Worm (Caenorhabditis elegans) whole organism, L4/young adult: ENCODE results near the gene W04G3.10.

Experiments used
- W03F9.2 ChIP-seq: fragments of 150-350 bp; optimal IDR thresholded peaks from 2 replicates; lab custom pipeline; 2014; ENCODE audit warnings: missing biosample characterization, missing genetic modification characterization
- dao-5 ChIP-seq: sonication (generic microtip); optimal IDR thresholded peaks from 2 replicates; lab custom pipeline; 2016; ENCODE audit warnings: missing genotype, missing genetic modification characterization, moderate library complexity, missing compliant biosample characterization
- him-1 ChIP-seq: sonication (generic microtip); optimal IDR thresholded peaks from 2 replicates; lab custom pipeline; 2016; ENCODE audit warnings: missing genotype, missing genetic modification reagents, missing genetic modification characterization, missing compliant biosample characterization

DNA sequence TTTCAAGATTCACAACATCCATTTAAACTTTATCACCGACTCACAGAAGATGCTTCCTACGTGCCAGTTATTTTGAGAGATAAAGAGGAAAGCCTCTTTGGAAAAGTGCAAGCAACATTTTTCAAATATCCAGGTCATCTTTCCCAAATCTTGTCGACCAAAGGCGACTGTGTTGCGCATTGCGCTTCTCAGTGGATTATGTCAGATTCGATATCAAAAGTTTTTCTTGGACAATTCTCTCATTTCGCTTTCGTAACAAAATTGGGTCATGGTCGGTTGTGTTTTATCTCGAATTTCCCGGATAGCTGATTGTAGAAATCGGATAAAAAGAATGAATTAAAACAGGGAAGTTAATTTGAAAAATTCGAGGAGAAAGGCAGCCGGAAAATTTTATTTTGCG, 10.8 kb downstream of the W04G3.10 start:
- TF ChIP-seq him-1 (tag; lab: Kevin White, UChicago), result no peak
- TF ChIP-seq W03F9.2 (tag; lab: Kevin White, UChicago), result no peak
- TF ChIP-seq dao-5, result no peak
